Fruit fly (Drosophila melanogaster) Kc167 (cell line): ENCODE measurements around the gene nAChRalpha5.

Source experiments
- Myc ChIP-seq: fragments of >200 bp; optimal IDR thresholded peaks from 2 replicates; lab custom pipeline; 2017; ENCODE audit warnings: missing external identifiers
- Sin3A ChIP-seq: fragments of >200 bp; optimal IDR thresholded peaks from 2 replicates; lab custom pipeline; 2018; ENCODE audit warnings: missing external identifiers
- h ChIP-seq: fragments of >200 bp; optimal IDR thresholded peaks from 3 replicates; lab custom pipeline; 2018; ENCODE audit warnings: missing external identifiers
- insv ChIP-seq: fragments of >200 bp; optimal IDR thresholded peaks from 3 replicates; lab custom pipeline; 2018; ENCODE audit warnings: missing external identifiers
- psq ChIP-seq: fragments of >200 bp; optimal IDR thresholded peaks from 2 replicates; lab custom pipeline; 2017; ENCODE audit warnings: missing external identifiers
- ttk ChIP-seq: sonication (Bioruptor generic); optimal IDR thresholded peaks from 2 replicates; lab custom pipeline; 2017; ENCODE audit warnings: missing external identifiers

DNA sequence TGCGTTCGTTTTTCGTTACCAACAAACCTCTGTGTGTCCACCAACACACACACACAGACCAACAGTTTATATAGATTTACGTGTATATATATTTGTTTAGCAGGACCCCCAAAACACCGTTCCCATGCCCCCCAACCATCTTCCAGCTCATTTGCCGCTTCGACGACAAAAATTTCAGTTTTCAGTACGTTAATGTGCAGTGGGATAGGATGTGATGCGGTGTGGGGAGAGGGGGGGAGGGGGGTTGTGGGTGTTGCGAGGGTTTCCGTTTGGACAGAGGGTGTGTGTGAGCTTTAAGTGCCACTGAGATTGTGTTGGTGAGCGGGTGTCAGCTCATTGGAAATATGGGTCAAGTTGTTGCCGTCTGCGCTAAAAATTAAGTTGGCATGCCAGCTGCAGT lies 14.9 kb downstream of the nAChRalpha5 start:
- TF ChIP-seq h (lab: Kevin White, UChicago) (no peak), psq (lab: Kevin White, UChicago) (no peak), Sin3A (lab: Kevin White, UChicago) (no peak), Myc (lab: Kevin White, UChicago) (no peak), ttk (no peak), insv (lab: Kevin White, UChicago) (no peak)
